Worm (Caenorhabditis elegans) whole organism, young adult: Measurements from ENCODE around the gene sprr-1.

Experiments
- B0019.2 ChIP-seq: fragments of 200-800 bp; sonication (Bioruptor generic); conservative IDR thresholded peaks from 2 replicates; pipeline ENCODE4 v1.3.6; 2022; ENCODE audit warnings: missing genetic modification reagents, missing genetic modification characterization, missing compliant biosample characterization
- B0336.3 ChIP-seq: fragments of 200-800 bp; sonication (Bioruptor generic); IDR thresholded peaks from 2 replicates; pipeline ENCODE4 v1.3.6; 2022; ENCODE audit warnings: missing genetic modification characterization, missing compliant biosample characterization
- C06A6.2 ChIP-seq: fragments of 200-800 bp; sonication (Bioruptor generic); conservative IDR thresholded peaks from 2 replicates; pipeline ENCODE4 v1.3.6; 2022; ENCODE audit warnings: missing genetic modification characterization, missing compliant biosample characterization
- F37B4.10 ChIP-seq: fragments of 200-800 bp; sonication (Bioruptor generic); IDR thresholded peaks from 2 replicates; pipeline ENCODE4 v1.3.6; 2022; ENCODE audit warnings: missing genetic modification characterization, missing compliant biosample characterization
- T07F8.4 ChIP-seq: sonication (generic microtip); optimal IDR thresholded peaks from 2 replicates; lab custom pipeline; 2016; ENCODE audit warnings: mild to moderate bottlenecking, missing genetic modification characterization, moderate library complexity, missing compliant biosample characterization
- akir-1 ChIP-seq: fragments of 200-800 bp; sonication (Bioruptor generic); optimal IDR thresholded peaks from 2 replicates; lab custom pipeline; 2018; ENCODE audit warnings: mild to moderate bottlenecking, missing genetic modification characterization, moderate library complexity, missing compliant biosample characterization
- atf-7 ChIP-seq: sonication (generic microtip); optimal IDR thresholded peaks from 2 replicates; lab custom pipeline; 2017; ENCODE audit warnings: mild to moderate bottlenecking, missing genetic modification characterization, missing compliant biosample characterization
- attf-5 ChIP-seq: fragments of 200-800 bp; sonication (Bioruptor generic); optimal IDR thresholded peaks from 2 replicates; lab custom pipeline; 2018; ENCODE audit warnings: mild to moderate bottlenecking, missing genetic modification characterization, missing compliant biosample characterization
- cebp-1 ChIP-seq, 2 experiments: fragments of 200-800 bp in 1 of 2; sonication (Bioruptor generic) in 1 of 2; sonication (generic microtip) in 1 of 2; IDR thresholded peaks in 1 of 2; optimal IDR thresholded peaks in 1 of 2; 2 replicates each; pipeline versions ENCODE4 v1.3.6 to Lab custom; 2017 to 2022; ENCODE audit warnings: missing compliant biosample characterization in 2 of 2, missing genetic modification characterization in 2 of 2, mild to moderate bottlenecking in 1 of 2, missing genetic modification reagents in 1 of 2, moderate library complexity in 1 of 2
- efl-1 ChIP-seq: fragments of 150-350 bp; optimal IDR thresholded peaks from 2 replicates; lab custom pipeline; 2014; ENCODE audit warnings: missing biosample characterization, missing genetic modification reagents, missing genetic modification characterization
- egl-18 ChIP-seq: fragments of 200-800 bp; sonication (Bioruptor generic); IDR thresholded peaks from 2 replicates; pipeline ENCODE4 v1.3.6; 2022; ENCODE audit warnings: missing genetic modification reagents, missing genetic modification characterization, missing compliant biosample characterization
- egl-44 ChIP-seq: fragments of 200-800 bp; sonication (Bioruptor generic); IDR thresholded peaks from 2 replicates; pipeline ENCODE4 v1.3.6; 2022; ENCODE audit warnings: missing genetic modification reagents, missing genetic modification characterization, missing compliant biosample characterization
- egrh-3 ChIP-seq: fragments of 200-800 bp; sonication (Bioruptor generic); IDR thresholded peaks from 2 replicates; pipeline ENCODE4 v1.3.6; 2022; ENCODE audit warnings: missing genetic modification reagents, missing genetic modification characterization, missing compliant biosample characterization
- hmg-1.2 ChIP-seq: fragments of 200-800 bp; sonication (Bioruptor generic); IDR thresholded peaks from 2 replicates; pipeline ENCODE4 v1.3.6; 2022; ENCODE audit warnings: missing genetic modification reagents, missing genetic modification characterization, missing compliant biosample characterization
- let-526 ChIP-seq: fragments of 200-800 bp; sonication (Bioruptor generic); IDR thresholded peaks from 2 replicates; pipeline ENCODE4 v1.3.6; 2022; ENCODE audit warnings: missing genetic modification reagents, missing genetic modification characterization, missing compliant biosample characterization
- let-607 ChIP-seq, 2 experiments: fragments of 200-800 bp in 1 of 2; sonication (Bioruptor generic) in 1 of 2; sonication (generic microtip) in 1 of 2; optimal IDR thresholded peaks; 2 replicates each; lab custom pipeline; 2016 to 2018; ENCODE audit warnings: mild to moderate bottlenecking in 2 of 2, missing compliant biosample characterization in 2 of 2, missing genetic modification characterization in 2 of 2, moderate library complexity in 2 of 2, missing genotype in 1 of 2
- lin-26 ChIP-seq: fragments of 200-800 bp; sonication (Bioruptor generic); IDR thresholded peaks from 2 replicates; pipeline ENCODE4 v1.3.6; 2022; ENCODE audit warnings: missing genetic modification reagents, missing genetic modification characterization, missing compliant biosample characterization
- lin-40 ChIP-seq: sonication (generic microtip); optimal IDR thresholded peaks from 2 replicates; lab custom pipeline; 2016; ENCODE audit warnings: missing genetic modification characterization, mild to moderate bottlenecking, missing compliant biosample characterization, missing genotype, missing genetic modification reagents
- lir-1 ChIP-seq: fragments of 200-800 bp; sonication (Bioruptor generic); conservative IDR thresholded peaks from 2 replicates; pipeline ENCODE4 v1.3.6; 2022; ENCODE audit warnings: missing genetic modification reagents, missing genetic modification characterization, missing compliant biosample characterization
- lsl-1 ChIP-seq: fragments of 200-800 bp; sonication (Bioruptor generic); optimal IDR thresholded peaks from 2 replicates; lab custom pipeline; 2018; ENCODE audit warnings: mild to moderate bottlenecking, missing genetic modification characterization, moderate library complexity, missing compliant biosample characterization
- madf-10 ChIP-seq: sonication (generic microtip); optimal IDR thresholded peaks from 2 replicates; lab custom pipeline; 2016; ENCODE audit warnings: mild to moderate bottlenecking, missing genetic modification characterization, missing compliant biosample characterization
- mcd-1 ChIP-seq: fragments of 200-800 bp; sonication (Bioruptor generic); IDR thresholded peaks from 2 replicates; pipeline ENCODE4 v1.3.6; 2022; ENCODE audit warnings: missing genetic modification reagents, missing genetic modification characterization, missing compliant biosample characterization
- nfyb-1 ChIP-seq: fragments of 200-800 bp; sonication (Bioruptor generic); IDR thresholded peaks from 2 replicates; pipeline ENCODE4 v1.3.6; 2022; ENCODE audit warnings: missing genetic modification reagents, missing genetic modification characterization, missing compliant biosample characterization
- nhr-80 ChIP-seq: sonication (generic microtip); optimal IDR thresholded peaks from 2 replicates; lab custom pipeline; 2016; ENCODE audit warnings: missing genetic modification characterization, missing compliant biosample characterization
- snpc-1.1 ChIP-seq: sonication (generic microtip); optimal IDR thresholded peaks from 2 replicates; lab custom pipeline; 2017; ENCODE audit warnings: missing genetic modification characterization, mild to moderate bottlenecking, missing compliant biosample characterization, antibody characterized with exemption, moderate library complexity, missing genotype, missing genetic modification reagents; ENCODE audit not compliant: insufficient read depth
- snpc-4 ChIP-seq, 5 experiments: fragments of 150-350 bp in 1 of 5; sonication (generic microtip) in 4 of 5; optimal IDR thresholded peaks; 2 replicates each; lab custom pipeline; 2014 to 2018; ENCODE audit warnings: missing genetic modification characterization in 5 of 5, missing biosample characterization in 3 of 5, antibody characterized with exemption in 2 of 5, mild to moderate bottlenecking in 2 of 5, missing compliant biosample characterization in 2 of 5, missing genotype in 2 of 5, moderate library complexity in 2 of 5, missing genetic modification reagents in 1 of 5
- tlf-1 ChIP-seq: fragments of 200-800 bp; sonication (Bioruptor generic); optimal IDR thresholded peaks from 2 replicates; lab custom pipeline; 2018; ENCODE audit warnings: mild to moderate bottlenecking, missing genetic modification characterization, missing compliant biosample characterization
- unc-62 ChIP-seq: fragments of 150-350 bp; optimal IDR thresholded peaks from 2 replicates; lab custom pipeline; 2014; ENCODE audit warnings: missing biosample characterization, missing genetic modification reagents, missing genetic modification characterization
- zim-3 ChIP-seq: sonication (generic microtip); optimal IDR thresholded peaks from 2 replicates; lab custom pipeline; 2017; ENCODE audit warnings: mild to moderate bottlenecking, missing genetic modification characterization, moderate library complexity, missing compliant biosample characterization
- ztf-3 ChIP-seq: fragments of 200-800 bp; sonication (Bioruptor generic); optimal IDR thresholded peaks from 2 replicates; lab custom pipeline; 2018; ENCODE audit warnings: mild to moderate bottlenecking, missing genetic modification characterization, missing compliant biosample characterization

The sprr-1 gene

DNA sequence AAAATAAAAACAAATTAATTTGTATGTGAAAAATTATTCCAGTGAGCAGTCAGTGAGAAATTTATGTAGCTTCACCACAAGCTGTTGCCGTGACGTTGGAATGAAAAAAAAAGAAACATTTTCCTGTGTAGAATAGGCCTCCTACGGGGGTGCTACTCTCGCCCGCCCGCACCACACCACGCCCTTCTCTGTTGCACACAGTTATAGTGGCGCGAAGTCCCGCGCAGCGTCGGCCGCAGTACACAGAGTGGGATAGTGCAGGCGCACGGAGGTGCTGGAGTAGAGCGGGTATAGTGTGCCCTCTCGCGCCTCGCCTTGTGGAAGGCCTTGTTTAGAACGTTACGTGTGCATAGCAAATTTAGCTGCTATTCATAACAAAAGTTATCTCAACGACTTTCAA, 27.3 kb upstream of the sprr-1 start:
- TF ChIP-seq atf-7 (tag; lab: Kevin White, UChicago) (no peak), lir-1 (no peak), snpc-4 (GFP tag; optimal IDR thresholded peaks at IDR 0.05; lab: Kevin White, UChicago) (peak; percentile 24), snpc-4 (tag; optimal IDR thresholded peaks at IDR 0.05; lab: Kevin White, UChicago) (peak in 3 of 4 experiments; percentile 51 to 85 (median 78)), F37B4.10 (GFP tag; lab: Robert Waterston, UW) (0 out of 2 replicates have a peak, but pooled peaks have one; percentile 68), mcd-1 (peak; percentile 26; the same call in 1 of the 2 replicates), B0019.2 (GFP tag; lab: Robert Waterston, UW) (no peak)

DNA sequence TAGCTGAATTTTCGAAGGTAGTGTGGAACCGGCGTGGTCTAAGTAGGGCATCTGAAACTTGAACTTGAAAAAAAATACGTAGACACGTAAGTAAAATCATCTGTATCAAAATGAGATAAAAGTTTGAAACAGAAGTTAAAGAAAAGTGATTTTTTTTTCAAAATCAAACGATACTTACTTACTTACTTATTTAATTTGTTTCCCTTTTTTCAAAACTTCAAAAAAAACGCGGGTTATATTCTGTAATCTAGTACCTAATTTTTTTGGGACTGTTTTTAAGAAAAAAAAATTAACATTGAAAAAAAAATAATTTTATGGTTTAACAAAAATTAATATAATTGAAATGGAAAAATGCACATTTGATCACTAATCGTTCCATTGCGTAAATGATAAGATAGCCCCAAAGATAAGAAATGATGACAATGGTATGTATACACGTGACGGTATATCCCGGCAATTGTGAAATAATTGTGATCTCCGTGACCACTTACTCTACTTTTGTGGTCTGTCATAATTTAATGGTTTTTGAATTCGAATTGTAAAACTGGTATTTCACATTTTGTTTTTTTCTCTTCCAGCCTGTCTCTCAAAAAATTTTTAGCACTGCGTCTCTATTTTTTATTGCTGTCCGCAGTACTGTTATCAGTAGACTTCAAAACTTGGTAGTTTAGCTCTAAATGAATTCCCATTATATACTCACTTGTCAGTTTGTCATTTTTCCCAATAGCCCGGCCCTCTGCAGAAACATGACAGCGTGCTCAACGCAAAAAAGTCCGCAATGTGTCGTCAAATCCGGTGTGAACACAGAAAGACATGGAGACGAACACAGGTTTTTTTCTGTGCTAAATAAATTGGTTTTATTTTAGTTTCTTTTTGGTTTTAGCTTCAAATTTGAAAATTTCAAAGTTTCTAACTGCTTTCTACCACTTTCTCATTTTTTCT, 25.1 kb upstream of the sprr-1 start, which contains the start of gene mocs-1:
Gene mocs-1 (minus strand): TSS at position 51 of the 942 bp plus-strand sequence.
- TF ChIP-seq nhr-80 (tag; lab: Kevin White, UChicago) (peak; percentile 68), snpc-4 (GFP tag; optimal IDR thresholded peaks at IDR 0.05; lab: Kevin White, UChicago) (no peak), snpc-4 (tag; optimal IDR thresholded peaks at IDR 0.05; lab: Kevin White, UChicago) (peak in 1 of 4 experiments; percentile 14), lin-40 (peak; percentile 8), attf-5 (GFP tag; lab: Kevin White, UChicago) (peak; percentile 26), nfyb-1 (no peak), cebp-1 (GFP tag; IDR thresholded peaks at IDR 0.05; lab: Robert Waterston, UW) (peak; percentile 62; the same call in 1 of the 2 replicates), cebp-1 (tag; optimal IDR thresholded peaks at IDR 0.05; lab: Kevin White, UChicago) (peak; percentile 85), hmg-1.2 (GFP tag; lab: Robert Waterston, UW) (peak; percentile 12; the same call in 1 of the 2 replicates), let-607 (tag; optimal IDR thresholded peaks at IDR 0.05; lab: Kevin White, UChicago) (peak in 1 of 2 experiments; percentile 9), madf-10 (tag; lab: Kevin White, UChicago) (no peak)
- TF ChIP-seq, all 124 proteins: peak for 7

DNA sequence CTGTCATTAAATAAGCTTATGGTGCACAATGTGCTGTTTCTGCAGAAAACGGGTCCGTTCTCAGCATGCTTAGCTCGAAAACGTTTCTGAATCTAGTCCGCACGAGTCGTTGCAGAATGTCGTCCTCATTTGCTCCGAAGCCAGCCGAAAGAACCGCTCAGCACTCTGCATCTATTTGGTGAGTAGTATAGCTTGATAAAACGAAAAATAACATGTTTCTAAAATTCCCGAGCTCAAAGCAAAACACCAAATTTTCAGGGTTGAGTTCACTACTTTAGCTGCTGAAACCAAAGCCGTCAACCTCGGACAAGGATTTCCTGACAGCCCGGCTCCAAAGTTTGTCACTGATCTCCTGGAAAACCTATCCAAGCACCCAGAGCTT, 24.4 kb upstream of the sprr-1 start, which contains the start of gene nkat-3:
Gene nkat-3 (plus strand): TSS at position 46 of the 382 bp plus-strand sequence.
- TF ChIP-seq snpc-1.1 (tag; lab: Kevin White, UChicago) (no peak), zim-3 (tag; lab: Kevin White, UChicago) (no peak), F37B4.10 (GFP tag; lab: Robert Waterston, UW) (no peak), tlf-1 (no peak), lsl-1 (GFP tag; lab: Kevin White, UChicago) (no peak)

DNA sequence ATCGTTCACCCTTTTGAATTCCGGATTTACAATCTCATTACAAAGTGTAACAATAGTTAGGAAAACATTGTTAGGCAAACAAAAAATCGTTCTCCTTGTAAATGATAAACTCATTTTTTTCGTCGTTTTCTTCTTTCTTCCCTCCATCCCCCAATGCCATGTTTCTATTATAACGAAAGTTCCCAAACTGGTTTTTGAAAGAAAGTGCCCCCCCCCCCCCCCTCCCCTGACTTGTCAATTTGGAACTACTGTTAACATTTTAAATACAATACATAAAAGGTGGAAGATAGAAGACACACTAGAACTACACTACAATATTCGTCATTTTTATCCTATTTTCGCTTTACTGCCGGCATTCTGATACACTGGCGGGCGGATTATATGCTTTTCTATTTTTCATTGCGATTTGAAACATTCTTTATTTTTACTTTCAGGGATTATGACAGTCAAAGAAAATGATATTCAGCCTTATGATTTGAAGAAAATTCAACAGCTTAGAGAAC, 19.8 kb upstream of the sprr-1 start, which contains the start of gene R03A10.5:
Gene R03A10.5 (plus strand): TSS at position 431 of the 503 bp plus-strand sequence.
- no peak for TF ChIP-seq egl-18 (GFP tag; lab: Robert Waterston, UW)
- no peak for TF ChIP-seq let-526 (GFP tag; lab: Robert Waterston, UW)
- TF ChIP-seq ztf-3 (GFP tag; lab: Kevin White, UChicago) = no peak
- TF ChIP-seq egrh-3 (GFP tag; lab: Robert Waterston, UW) = 0 out of 2 replicates have a peak, but pooled peaks have one; percentile 23
- TF ChIP-seq, all 124 proteins: peak for 1

DNA sequence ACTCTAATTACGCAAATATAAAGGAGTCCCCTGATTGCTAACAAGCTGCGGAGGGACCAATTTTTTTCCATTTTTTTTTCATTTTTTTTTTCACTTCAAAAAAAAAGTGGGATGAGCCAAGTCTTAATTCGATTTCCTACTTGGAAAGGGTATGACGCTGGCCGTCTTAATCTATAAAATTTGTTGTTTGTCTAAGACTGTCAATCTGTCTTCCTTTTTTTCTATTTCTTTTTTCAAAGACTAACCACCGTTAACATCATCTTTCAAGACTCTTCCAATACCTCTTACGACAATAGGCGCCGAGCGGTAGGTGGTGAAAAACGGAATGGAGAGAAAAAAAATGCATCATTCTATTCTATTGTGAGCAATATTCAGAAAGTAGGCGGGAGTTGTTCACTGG, 1.1 kb upstream of the sprr-1 start:
- TF ChIP-seq unc-62 = no peak
- no peak for TF ChIP-seq akir-1
- no peak for TF ChIP-seq efl-1 (GFP tag; lab: Kevin White, UChicago)
- TF ChIP-seq atf-7 (tag; lab: Kevin White, UChicago) = no peak
- no peak for TF ChIP-seq egl-44 (GFP tag; lab: Robert Waterston, UW)
- TF ChIP-seq T07F8.4 (tag; lab: Kevin White, UChicago) = no peak
- no peak for TF ChIP-seq lin-26
- no peak for TF ChIP-seq C06A6.2 (GFP tag; lab: Robert Waterston, UW)
- TF ChIP-seq let-526 (GFP tag; lab: Robert Waterston, UW) = no peak
- TF ChIP-seq B0336.3 (GFP tag; lab: Robert Waterston, UW) = no peak
